Fruit fly (Drosophila melanogaster): ENCODE measurements around the gene gudu.

DNA sequence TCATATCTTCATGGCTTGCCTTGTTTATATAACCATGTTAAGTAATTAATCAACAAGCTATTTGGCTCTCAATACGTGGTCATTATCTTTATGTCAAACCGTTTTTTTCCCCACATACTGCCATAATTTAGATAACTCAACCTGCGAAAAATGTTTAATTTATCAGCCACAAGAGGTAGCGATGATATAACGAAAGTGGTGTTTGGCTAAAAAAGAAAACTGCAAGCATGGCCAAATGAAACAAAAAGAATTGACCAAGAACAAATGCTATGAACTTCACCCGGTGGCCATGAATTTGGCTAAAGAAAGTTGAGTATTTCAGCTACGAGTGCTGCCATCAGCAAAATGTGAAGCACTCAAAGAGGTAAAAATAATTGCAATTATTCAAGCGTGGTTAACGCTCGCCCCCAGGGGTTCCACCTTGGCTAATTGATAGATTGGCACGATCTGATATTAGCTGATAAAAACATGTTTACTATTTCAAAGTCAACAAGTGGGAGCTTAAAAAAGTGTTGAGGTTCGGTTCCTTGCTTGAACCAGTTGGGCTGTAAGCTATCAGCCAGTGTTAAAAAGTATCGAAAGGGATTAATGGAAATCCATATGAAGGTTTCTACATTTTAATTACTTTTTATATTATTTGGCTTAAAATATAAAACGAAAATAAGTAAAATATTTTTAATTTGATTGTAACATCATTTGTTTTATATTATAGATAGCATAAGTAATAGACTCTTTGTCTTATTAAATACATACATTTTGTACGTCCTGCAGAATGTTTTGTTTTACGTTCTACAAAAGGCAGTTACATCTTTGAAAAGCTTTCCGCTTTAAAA lies 48.4 kb downstream of the gudu start:
- TF ChIP-seq h (optimal IDR thresholded peaks at IDR 0.05) (no peak), Myc (optimal IDR thresholded peaks at IDR 0.05) (no peak), Sin3A (optimal IDR thresholded peaks at IDR 0.05) (no peak)

All from Kc167 (cell line).